Worm (Caenorhabditis elegans): ENCODE results near the gene srh-293.

Gene srh-293

ce11 chrV:15872273-15872672, 6.3 kb downstream of the srh-293 start, which contains the start of gene str-56:
Gene str-56 (plus strand): TSS chrV:15872573.
- TF ChIP-seq lin-39 (tag; optimal IDR thresholded peaks at IDR 0.05) = no peak
- TF ChIP-seq C34F6.9 (tag; optimal IDR thresholded peaks at IDR 0.05) = no peak

- TF ChIP-seq ztf-11 (tag; optimal IDR thresholded peaks at IDR 0.05) (no peak), zag-1 (tag; optimal IDR thresholded peaks at IDR 0.05) (no peak), egl-27 (tag; optimal IDR thresholded peaks at IDR 0.05) (peak; percentile 37), blmp-1 (tag; optimal IDR thresholded peaks at IDR 0.05; ENCODE audit: insufficient read depth) (peak; percentile 8), nhr-77 (tag; optimal IDR thresholded peaks at IDR 0.05) (no peak), gmeb-1 (tag; optimal IDR thresholded peaks at IDR 0.05) (peak; percentile 68), nhr-25 (tag; optimal IDR thresholded peaks at IDR 0.05) (no peak), ztf-4 (tag; optimal IDR thresholded peaks at IDR 0.05) (no peak), C34F6.9 (tag; optimal IDR thresholded peaks at IDR 0.05) (peak; percentile 46), elt-1 (tag; optimal IDR thresholded peaks at IDR 0.05) (no peak), sma-9 (GFP tag; optimal IDR thresholded peaks at IDR 0.05) (peak; percentile 85), sma-9 (tag; optimal IDR thresholded peaks at IDR 0.05) (no peak), ceh-16 (tag; optimal IDR thresholded peaks at IDR 0.05) (no peak), lin-11 (tag; optimal IDR thresholded peaks at IDR 0.05) (peak; percentile 80), ZK546.5 (tag; optimal IDR thresholded peaks at IDR 0.05) (no peak), mab-5 (tag; optimal IDR thresholded peaks at IDR 0.05) (no peak), dmd-4 (tag; optimal IDR thresholded peaks at IDR 0.05) (no peak), crh-2 (tag; optimal IDR thresholded peaks at IDR 0.05) (peak; percentile 62), sem-4 (tag; optimal IDR thresholded peaks at IDR 0.05) (no peak), nhr-21 (tag; optimal IDR thresholded peaks at IDR 0.05) (peak; percentile 73), aly-2 (tag; optimal IDR thresholded peaks at IDR 0.05) (no peak), nhr-129 (tag; optimal IDR thresholded peaks at IDR 0.05) (peak; percentile 83), nhr-11 (tag; optimal IDR thresholded peaks at IDR 0.05) (no peak), nhr-237 (tag; optimal IDR thresholded peaks at IDR 0.05) (peak; percentile 5), nhr-23 (tag; optimal IDR thresholded peaks at IDR 0.05) (no peak), lin-39 (tag; optimal IDR thresholded peaks at IDR 0.05) (no peak), unc-55 (GFP tag; optimal IDR thresholded peaks at IDR 0.05) (peak; percentile 78), lin-13 (GFP tag; optimal IDR thresholded peaks at IDR 0.05) (peak; percentile 66), nhr-10 (tag; optimal IDR thresholded peaks at IDR 0.05) (no peak), snpc-4 (tag; optimal IDR thresholded peaks at IDR 0.05) (peak; percentile 66), nhr-6 (tag; optimal IDR thresholded peaks at IDR 0.05) (peak; percentile 29), nhr-12 (tag; optimal IDR thresholded peaks at IDR 0.05) (no peak), fos-1 (tag; optimal IDR thresholded peaks at IDR 0.05) (peak; percentile 65), unc-62 (GFP tag; optimal IDR thresholded peaks at IDR 0.05) (no peak), F13H6.1 (tag; optimal IDR thresholded peaks at IDR 0.05) (peak; percentile 70), elt-3 (tag; optimal IDR thresholded peaks at IDR 0.05) (no peak), skn-1 (tag; optimal IDR thresholded peaks at IDR 0.05) (no peak), ama-1 (optimal IDR thresholded peaks at IDR 0.05) (no peak), R02D3.7 (tag; optimal IDR thresholded peaks at IDR 0.05) (no peak), lsy-2 (tag; optimal IDR thresholded peaks at IDR 0.05) (peak in 1 of 2 experiments; percentile 51), Y55F3AM.14 (GFP tag; optimal IDR thresholded peaks at IDR 0.05) (peak; percentile 90), mdl-1 (tag; optimal IDR thresholded peaks at IDR 0.05) (no peak), peb-1 (tag; optimal IDR thresholded peaks at IDR 0.05) (no peak), ztf-1 (GFP tag; conservative IDR thresholded peaks at IDR 0.05) (no peak), unc-39 (tag; optimal IDR thresholded peaks at IDR 0.05) (no peak), ceh-82 (tag; optimal IDR thresholded peaks at IDR 0.05) (peak; percentile 71), sma-3 (GFP tag; optimal IDR thresholded peaks at IDR 0.05) (peak; percentile 39), alr-1 (tag; optimal IDR thresholded peaks at IDR 0.05) (no peak), mbf-1 (tag; optimal IDR thresholded peaks at IDR 0.05) (no peak)
Observed at ce11 chrV:15873762-15874161, 7.8 kb downstream of the srh-293 start.
